Worm (Caenorhabditis elegans) whole organism, L2 larva: ENCODE measurements around the gene twk-43.

Source experiments
- C34F6.9 ChIP-seq: fragments of 150-350 bp; optimal IDR thresholded peaks from 2 replicates; lab custom pipeline; 2014; ENCODE audit warnings: missing biosample characterization, missing genetic modification characterization
- F13H6.1 ChIP-seq: sonication (generic microtip); optimal IDR thresholded peaks from 2 replicates; lab custom pipeline; 2016; ENCODE audit warnings: missing genetic modification characterization, missing compliant biosample characterization
- R02D3.7 ChIP-seq: fragments of 150-350 bp; optimal IDR thresholded peaks from 2 replicates; lab custom pipeline; 2014; ENCODE audit warnings: missing biosample characterization, missing genetic modification characterization
- Y55F3AM.14 ChIP-seq: fragments of 200-800 bp; sonication (Bioruptor generic); optimal IDR thresholded peaks from 2 replicates; lab custom pipeline; 2018; ENCODE audit warnings: mild to moderate bottlenecking, missing genetic modification characterization, missing compliant biosample characterization
- ZK546.5 ChIP-seq: sonication (generic microtip); optimal IDR thresholded peaks from 2 replicates; lab custom pipeline; 2017; ENCODE audit warnings: missing biosample characterization, missing genetic modification characterization
- aly-2 ChIP-seq: fragments of 150-350 bp; optimal IDR thresholded peaks from 2 replicates; lab custom pipeline; 2014; ENCODE audit warnings: missing biosample characterization, missing genetic modification characterization
- blmp-1 ChIP-seq: sonication (generic microtip); optimal IDR thresholded peaks from 2 replicates; lab custom pipeline; 2017; ENCODE audit warnings: missing genetic modification characterization, mild to moderate bottlenecking, missing compliant biosample characterization, antibody characterized with exemption, moderate library complexity; ENCODE audit not compliant: insufficient read depth
- ceh-16 ChIP-seq: fragments of 150-350 bp; optimal IDR thresholded peaks from 2 replicates; lab custom pipeline; 2014; ENCODE audit warnings: missing biosample characterization, missing genetic modification characterization
- ceh-82 ChIP-seq: fragments of 150-350 bp; optimal IDR thresholded peaks from 2 replicates; lab custom pipeline; 2014; ENCODE audit warnings: missing biosample characterization, missing genetic modification characterization
- crh-2 ChIP-seq: sonication (generic microtip); optimal IDR thresholded peaks from 2 replicates; lab custom pipeline; 2017; ENCODE audit warnings: missing biosample characterization, missing genetic modification characterization
- dmd-4 ChIP-seq: sonication (generic microtip); optimal IDR thresholded peaks from 2 replicates; lab custom pipeline; 2017; ENCODE audit warnings: missing biosample characterization, missing genetic modification characterization
- egl-27 ChIP-seq: sonication (generic microtip); optimal IDR thresholded peaks from 3 replicates; lab custom pipeline; 2017; ENCODE audit warnings: missing biosample characterization, missing genetic modification reagents, missing genetic modification characterization
- elt-1 ChIP-seq: fragments of 150-350 bp; optimal IDR thresholded peaks from 2 replicates; lab custom pipeline; 2014; ENCODE audit warnings: missing biosample characterization, missing genetic modification characterization
- fos-1 ChIP-seq: fragments of 150-350 bp; optimal IDR thresholded peaks from 2 replicates; lab custom pipeline; 2014; ENCODE audit warnings: missing biosample characterization, missing genetic modification characterization
- gmeb-1 ChIP-seq: fragments of 150-350 bp; optimal IDR thresholded peaks from 2 replicates; lab custom pipeline; 2014; ENCODE audit warnings: missing biosample characterization, missing genetic modification characterization
- lin-11 ChIP-seq: fragments of 150-350 bp; sonication (generic microtip); optimal IDR thresholded peaks from 2 replicates; lab custom pipeline; 2014; ENCODE audit warnings: missing biosample characterization, missing genetic modification characterization, inconsistent platforms, mixed read lengths
- lin-13 ChIP-seq: fragments of 150-350 bp; optimal IDR thresholded peaks from 2 replicates; lab custom pipeline; 2014; ENCODE audit warnings: missing biosample characterization, missing genetic modification reagents, missing genetic modification characterization
- lin-39 ChIP-seq: fragments of 150-350 bp; optimal IDR thresholded peaks from 2 replicates; lab custom pipeline; 2014; ENCODE audit warnings: missing biosample characterization, missing genetic modification reagents, missing genetic modification characterization
- lsy-2 ChIP-seq, 2 experiments: fragments of 150-350 bp in 1 of 2; sonication (generic microtip) in 1 of 2; optimal IDR thresholded peaks; 2 replicates each; lab custom pipeline; 2014 to 2017; ENCODE audit warnings: missing biosample characterization in 2 of 2, missing genetic modification characterization in 2 of 2
- mbf-1 ChIP-seq: sonication (generic microtip); optimal IDR thresholded peaks from 2 replicates; lab custom pipeline; 2017; ENCODE audit warnings: missing biosample characterization, missing genetic modification characterization
- mdl-1 ChIP-seq, 2 experiments: fragments of 150-350 bp in 1 of 2; sonication (generic microtip) in 1 of 2; optimal IDR thresholded peaks; 2 replicates each; lab custom pipeline; 2017; ENCODE audit warnings: missing biosample characterization in 2 of 2, missing genetic modification characterization in 2 of 2
- nhr-11 ChIP-seq: fragments of 150-350 bp; optimal IDR thresholded peaks from 2 replicates; lab custom pipeline; 2014; ENCODE audit warnings: missing biosample characterization, missing genetic modification characterization
- nhr-12 ChIP-seq: fragments of 150-350 bp; optimal IDR thresholded peaks from 2 replicates; lab custom pipeline; 2014; ENCODE audit warnings: missing biosample characterization, missing genetic modification characterization
- nhr-21 ChIP-seq: fragments of 150-350 bp; optimal IDR thresholded peaks from 2 replicates; lab custom pipeline; 2014; ENCODE audit warnings: missing biosample characterization, missing genetic modification characterization
- nhr-237 ChIP-seq: fragments of 150-350 bp; optimal IDR thresholded peaks from 2 replicates; lab custom pipeline; 2014; ENCODE audit warnings: missing biosample characterization, missing genetic modification characterization
- nhr-77 ChIP-seq: fragments of 150-350 bp; optimal IDR thresholded peaks from 2 replicates; lab custom pipeline; 2014; ENCODE audit warnings: missing biosample characterization, missing genetic modification characterization
- sem-4 ChIP-seq: fragments of 150-350 bp; optimal IDR thresholded peaks from 2 replicates; lab custom pipeline; 2014; ENCODE audit warnings: missing biosample characterization, missing genetic modification reagents, missing genetic modification characterization
- skn-1 ChIP-seq: sonication (generic microtip); optimal IDR thresholded peaks from 2 replicates; lab custom pipeline; 2017; ENCODE audit warnings: missing biosample characterization, missing genetic modification characterization
- sma-3 ChIP-seq: sonication (generic microtip); optimal IDR thresholded peaks from 2 replicates; lab custom pipeline; 2016; ENCODE audit warnings: missing genetic modification reagents, missing genetic modification characterization, missing compliant biosample characterization
- sma-9 ChIP-seq, 2 experiments: fragments of 150-350 bp in 1 of 2; sonication (generic microtip) in 1 of 2; optimal IDR thresholded peaks; 2 replicates each; lab custom pipeline; 2014 to 2016; ENCODE audit warnings: missing genetic modification characterization in 2 of 2, mild to moderate bottlenecking in 1 of 2, missing biosample characterization in 1 of 2, missing compliant biosample characterization in 1 of 2, missing genetic modification reagents in 1 of 2, moderate library complexity in 1 of 2
- snpc-4 ChIP-seq: fragments of 150-350 bp; optimal IDR thresholded peaks from 2 replicates; lab custom pipeline; 2014; ENCODE audit warnings: missing biosample characterization, missing genetic modification characterization
- unc-39 ChIP-seq: fragments of 150-350 bp; optimal IDR thresholded peaks from 2 replicates; lab custom pipeline; 2014; ENCODE audit warnings: missing biosample characterization, missing genetic modification characterization
- unc-55 ChIP-seq: fragments of 150-350 bp; sonication (generic microtip); optimal IDR thresholded peaks from 3 replicates; lab custom pipeline; 2014; ENCODE audit warnings: missing biosample characterization, missing genetic modification reagents, missing genetic modification characterization
- unc-62 ChIP-seq: fragments of 150-350 bp; optimal IDR thresholded peaks from 2 replicates; lab custom pipeline; 2014; ENCODE audit warnings: missing biosample characterization, missing genetic modification reagents, missing genetic modification characterization
- ztf-1 ChIP-seq: fragments of 200-800 bp; sonication (Bioruptor generic); conservative IDR thresholded peaks from 2 replicates; pipeline ENCODE4 v1.3.6; 2022; ENCODE audit warnings: missing genetic modification characterization, missing compliant biosample characterization
- ztf-11 ChIP-seq: sonication (generic microtip); optimal IDR thresholded peaks from 2 replicates; lab custom pipeline; 2017; ENCODE audit warnings: missing biosample characterization, missing genetic modification characterization
- ztf-4 ChIP-seq: fragments of 150-350 bp; optimal IDR thresholded peaks from 2 replicates; lab custom pipeline; 2014; ENCODE audit warnings: missing biosample characterization, missing genetic modification characterization

Gene twk-43

DNA sequence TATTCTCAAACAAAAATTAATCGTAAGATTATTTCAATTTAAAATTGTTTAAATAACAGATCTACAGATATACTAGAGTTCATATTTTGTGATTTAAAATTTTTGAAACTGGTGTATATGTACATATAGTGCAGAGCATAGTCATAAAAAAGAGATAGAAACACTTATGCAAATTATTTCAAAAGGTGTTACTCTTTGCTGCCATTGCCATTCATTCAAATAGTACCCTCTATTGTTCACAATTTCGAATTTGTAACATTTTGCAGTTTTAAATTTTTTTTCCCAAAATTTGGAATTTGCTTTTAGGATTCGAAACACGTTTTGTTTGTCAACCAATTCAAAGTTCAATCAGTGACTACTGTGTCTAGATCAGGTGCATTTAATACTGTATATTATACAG lies 14.2 kb downstream of the twk-43 start, which contains the start of gene F32H5.4:
F32H5.4 (plus strand) TSS at position 301 of the 400 bp plus-strand sequence.
- no peak for TF ChIP-seq nhr-77 (tag; lab: Kevin White, UChicago)
- no peak for TF ChIP-seq Y55F3AM.14
- no peak for TF ChIP-seq ZK546.5 (tag; lab: Kevin White, UChicago)
- no peak for TF ChIP-seq ztf-1
- TF ChIP-seq R02D3.7 (tag; lab: Kevin White, UChicago): no peak
- TF ChIP-seq elt-1 (tag; lab: Kevin White, UChicago): no peak
- no peak for TF ChIP-seq egl-27
- no peak for TF ChIP-seq lin-39 (tag; lab: Kevin White, UChicago)
- no peak for TF ChIP-seq dmd-4 (tag; lab: Kevin White, UChicago)
- no peak for TF ChIP-seq F13H6.1 (tag; lab: Kevin White, UChicago)
- no peak for TF ChIP-seq sma-9 (GFP tag; optimal IDR thresholded peaks at IDR 0.05; lab: Kevin White, UChicago)
- TF ChIP-seq sma-9 (tag; optimal IDR thresholded peaks at IDR 0.05; lab: Kevin White, UChicago): no peak
- no peak for TF ChIP-seq unc-39 (tag; lab: Kevin White, UChicago)
- no peak for TF ChIP-seq ztf-4 (tag; lab: Kevin White, UChicago)
- no peak for TF ChIP-seq mbf-1 (tag; lab: Kevin White, UChicago)
- no peak for TF ChIP-seq lin-13 (GFP tag; lab: Kevin White, UChicago)
- no peak for TF ChIP-seq nhr-12 (tag; lab: Kevin White, UChicago)
- no peak for TF ChIP-seq sem-4 (tag; lab: Kevin White, UChicago)
- TF ChIP-seq fos-1: no peak
- TF ChIP-seq skn-1: no peak

ce11 chrV:13363415-13363814 lies 17.3 kb downstream of the twk-43 start, which contains the start of gene srg-46:
srg-46 (plus strand) TSS chrV:13363715.
- TF ChIP-seq unc-62 (no peak), gmeb-1 (tag; lab: Kevin White, UChicago) (no peak), nhr-21 (tag; lab: Kevin White, UChicago) (no peak), elt-1 (tag; lab: Kevin White, UChicago) (no peak), unc-55 (GFP tag; lab: Kevin White, UChicago) (no peak), aly-2 (tag; lab: Kevin White, UChicago) (no peak), lin-11 (tag; lab: Kevin White, UChicago) (no peak), sma-3 (GFP tag; lab: Kevin White, UChicago) (no peak), lsy-2 (tag; optimal IDR thresholded peaks at IDR 0.05; lab: Kevin White, UChicago) (no peak), ceh-16 (tag; lab: Kevin White, UChicago) (no peak), ceh-82 (tag; lab: Kevin White, UChicago) (no peak), unc-39 (tag; lab: Kevin White, UChicago) (no peak), snpc-4 (no peak), lin-39 (tag; lab: Kevin White, UChicago) (no peak), mdl-1 (tag; optimal IDR thresholded peaks at IDR 0.05; lab: Kevin White, UChicago) (no peak), dmd-4 (tag; lab: Kevin White, UChicago) (no peak), C34F6.9 (tag; lab: Kevin White, UChicago) (no peak), Y55F3AM.14 (no peak)

DNA sequence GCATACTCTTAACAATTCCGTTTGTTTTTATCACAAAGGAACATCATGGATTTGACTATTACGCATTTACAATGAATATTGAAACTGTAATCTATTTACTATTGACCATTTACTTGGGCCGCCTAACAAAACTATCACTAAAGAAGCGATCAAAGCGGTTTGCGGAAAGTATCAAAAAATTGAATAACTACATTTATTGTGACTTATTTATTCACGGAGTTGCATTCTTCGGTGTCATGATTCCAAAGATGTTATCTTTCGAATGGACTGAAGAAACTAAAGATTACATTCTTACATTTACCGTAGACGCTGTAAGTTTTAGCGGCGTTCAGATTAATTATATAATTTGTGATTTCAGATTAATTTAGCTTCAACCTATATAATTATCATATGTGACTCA lies 18.1 kb downstream of the twk-43 start:
- TF ChIP-seq ztf-11 (no peak), nhr-11 (tag; lab: Kevin White, UChicago) (no peak), nhr-237 (tag; lab: Kevin White, UChicago) (no peak), lin-13 (GFP tag; lab: Kevin White, UChicago) (no peak), crh-2 (tag; lab: Kevin White, UChicago) (no peak)

ce11 chrV:13366488-13366887 lies 20.4 kb downstream of the twk-43 start:
- TF ChIP-seq nhr-11 (tag; lab: Kevin White, UChicago): no peak
- TF ChIP-seq nhr-12 (tag; lab: Kevin White, UChicago): no peak
- no peak for TF ChIP-seq blmp-1 (tag; lab: Kevin White, UChicago)
- no peak for TF ChIP-seq fos-1
